Worm (Caenorhabditis elegans): ENCODE measurements around the gene C25G6.3.
"Not testable (repeated sequence)": the region's sequence is repeated elsewhere in the genome, so short reads cannot be mapped to it uniquely, and the experiment has no call there.

ce11 chrX:1195178-1195750 is 43.4 kb downstream of the C25G6.3 start:
- TF ChIP-seq mef-2 (tag; optimal IDR thresholded peaks at IDR 0.05); hpl-2 (GFP tag; optimal IDR thresholded peaks at IDR 0.05); lin-13 (GFP tag; optimal IDR thresholded peaks at IDR 0.05); fos-1 (tag; optimal IDR thresholded peaks at IDR 0.05); jun-1 (tag; optimal IDR thresholded peaks at IDR 0.05); elt-2 (tag; optimal IDR thresholded peaks at IDR 0.05); nhr-76 (tag; optimal IDR thresholded peaks at IDR 0.05); ceh-63 (GFP tag; optimal IDR thresholded peaks at IDR 0.05); unc-130 (tag; optimal IDR thresholded peaks at IDR 0.05); sox-4 (tag; optimal IDR thresholded peaks at IDR 0.05); nhr-28 (tag; optimal IDR thresholded peaks at IDR 0.05); nhr-11 (tag; optimal IDR thresholded peaks at IDR 0.05); ama-1 (optimal IDR thresholded peaks at IDR 0.05): not testable (repeated sequence)

All from whole organism, L1 larva.